Fruit fly (Drosophila melanogaster) whole organism, embryonic: ENCODE data around the gene CG7295.

Source experiments
- Asciz ChIP-seq: fragments of 200-800 bp; sonication (Bioruptor generic); optimal IDR thresholded peaks from 2 replicates; lab custom pipeline; 2017; ENCODE audit warnings: missing biosample characterization, mild to moderate bottlenecking, missing genetic modification characterization, missing genetic modification reagents
- CG1024 ChIP-seq: fragments of 200-800 bp; sonication (Bioruptor generic); IDR thresholded peaks from 2 replicates; pipeline ENCODE4 v1.3.6; 2022; ENCODE audit warnings: missing biosample characterization, missing genetic modification characterization
- CG10321 ChIP-seq: fragments of 200-800 bp; sonication (Bioruptor generic); IDR thresholded peaks from 2 replicates; pipeline ENCODE4 v1.3.6; 2022; ENCODE audit warnings: missing biosample characterization, missing genetic modification characterization
- CG11093 ChIP-seq: fragments of 200-800 bp; sonication (Bioruptor generic); IDR thresholded peaks from 3 replicates; pipeline ENCODE4 v1.3.6; 2022; ENCODE audit warnings: missing biosample characterization, missing genetic modification characterization
- CG14441 ChIP-seq: fragments of 200-800 bp; sonication (Bioruptor generic); IDR thresholded peaks from 2 replicates; pipeline ENCODE4 v1.3.6; 2022; ENCODE audit warnings: missing biosample characterization, missing genetic modification characterization
- CG15269 ChIP-seq: fragments of 200-800 bp; sonication (Bioruptor generic); optimal IDR thresholded peaks from 2 replicates; lab custom pipeline; 2018; ENCODE audit warnings: missing biosample characterization, mild to moderate bottlenecking, missing genetic modification characterization, moderate library complexity
- CG1647 ChIP-seq: fragments of 200-800 bp; sonication (Bioruptor generic); optimal IDR thresholded peaks from 3 replicates; lab custom pipeline; 2016; ENCODE audit warnings: missing biosample characterization, missing genetic modification characterization
- CG16815 ChIP-seq: fragments of 200-800 bp; sonication (Bioruptor generic); optimal IDR thresholded peaks from 3 replicates; lab custom pipeline; 2017; ENCODE audit warnings: missing biosample characterization, mild to moderate bottlenecking, missing genetic modification characterization
- CG17359 ChIP-seq: fragments of 200-800 bp; sonication (Bioruptor generic); optimal IDR thresholded peaks from 3 replicates; lab custom pipeline; 2018; ENCODE audit warnings: missing biosample characterization, mild to moderate bottlenecking, missing genetic modification characterization, moderate library complexity
- CG17829 ChIP-seq: fragments of 200-800 bp; optimal IDR thresholded peaks from 2 replicates; lab custom pipeline; 2019; ENCODE audit warnings: missing biosample characterization, mild to moderate bottlenecking, missing genetic modification characterization, moderate library complexity
- CG2875 ChIP-seq: fragments of 200-800 bp; sonication (Bioruptor generic); optimal IDR thresholded peaks from 2 replicates; lab custom pipeline; 2017; ENCODE audit warnings: missing biosample characterization, mild to moderate bottlenecking, missing genetic modification characterization, missing genetic modification reagents
- CG3065 ChIP-seq: fragments of 200-800 bp; sonication (Bioruptor generic); optimal IDR thresholded peaks from 2 replicates; lab custom pipeline; 2016; ENCODE audit warnings: missing biosample characterization, missing genetic modification characterization
- CG31224 ChIP-seq: fragments of 200-800 bp; sonication (Bioruptor generic); IDR thresholded peaks from 2 replicates; pipeline ENCODE4 v1.3.6; 2022; ENCODE audit warnings: missing biosample characterization, missing genetic modification characterization
- CG43689 ChIP-seq: fragments of 200-800 bp; sonication (Bioruptor generic); IDR thresholded peaks from 2 replicates; pipeline ENCODE4 v1.3.6; 2022; ENCODE audit warnings: missing biosample characterization, missing genetic modification characterization
- CG4854 ChIP-seq: fragments of 200-800 bp; sonication (Bioruptor generic); optimal IDR thresholded peaks from 2 replicates; lab custom pipeline; 2016; ENCODE audit warnings: missing biosample characterization, missing genetic modification characterization, inconsistent platforms
- CG6175 ChIP-seq: fragments of 200-800 bp; sonication (Bioruptor generic); IDR thresholded peaks from 3 replicates; pipeline ENCODE4 v1.3.6; 2022; ENCODE audit warnings: missing biosample characterization, missing genetic modification characterization
- CG6654 ChIP-seq: fragments of 200-800 bp; sonication (Bioruptor generic); optimal IDR thresholded peaks from 2 replicates; lab custom pipeline; 2017; ENCODE audit warnings: missing biosample characterization, mild to moderate bottlenecking, missing genetic modification characterization
- CG6689 ChIP-seq: fragments of 200-800 bp; sonication (Bioruptor generic); IDR thresholded peaks from 2 replicates; pipeline ENCODE4 v1.3.6; 2022; ENCODE audit warnings: missing biosample characterization, missing genetic modification characterization
- CG7357 ChIP-seq: fragments of 200-800 bp; sonication (Bioruptor generic); IDR thresholded peaks from 3 replicates; pipeline ENCODE4 v1.3.6; 2022; ENCODE audit warnings: missing biosample characterization, missing genetic modification characterization
- CG7556 ChIP-seq: fragments of 200-800 bp; sonication (Bioruptor generic); optimal IDR thresholded peaks from 2 replicates; lab custom pipeline; 2017; ENCODE audit warnings: missing biosample characterization, mild to moderate bottlenecking, missing genetic modification characterization
- CG8388 ChIP-seq: fragments of 200-800 bp; sonication (Bioruptor generic); optimal IDR thresholded peaks from 2 replicates; lab custom pipeline; 2019; ENCODE audit warnings: missing biosample characterization, mild to moderate bottlenecking, missing genetic modification characterization, moderate library complexity
- CG9437 ChIP-seq: fragments of 200-800 bp; sonication (Bioruptor generic); optimal IDR thresholded peaks from 2 replicates; lab custom pipeline; 2018; ENCODE audit warnings: missing biosample characterization, mild to moderate bottlenecking, missing genetic modification characterization
- Chrac-16 ChIP-seq: fragments of 200-800 bp; sonication (Bioruptor generic); optimal IDR thresholded peaks from 3 replicates; lab custom pipeline; 2016; ENCODE audit warnings: missing biosample characterization, missing genetic modification characterization
- Doc3 ChIP-seq: fragments of 200-800 bp; sonication (Bioruptor generic); IDR thresholded peaks from 3 replicates; pipeline ENCODE4 v1.3.6; 2022; ENCODE audit warnings: missing biosample characterization, missing genetic modification characterization; ENCODE audit not compliant: partially characterized antibody
- E2f1 ChIP-seq: fragments of 200-800 bp; sonication (Bioruptor generic); IDR thresholded peaks from 2 replicates; pipeline ENCODE4 v1.3.6; 2022; ENCODE audit warnings: missing biosample characterization, missing genetic modification characterization
- Ets65A ChIP-seq: fragments of 200-800 bp; sonication (Bioruptor generic); peaks from one replicate; lab custom pipeline; 2016; ENCODE audit warnings: missing biosample characterization, missing genetic modification characterization
- H15 ChIP-seq: fragments of 200-800 bp; sonication (Bioruptor generic); IDR thresholded peaks from 3 replicates; pipeline ENCODE4 v1.3.6; 2022; ENCODE audit warnings: missing biosample characterization, missing genetic modification characterization
- HLH3B ChIP-seq: fragments of 200-800 bp; sonication (Bioruptor generic); IDR thresholded peaks from 2 replicates; pipeline ENCODE4 v1.3.6; 2022; ENCODE audit warnings: missing biosample characterization, missing genetic modification characterization
- Hr39 ChIP-seq: fragments of >200 bp; optimal IDR thresholded peaks from 2 replicates; lab custom pipeline; 2017
- NK7.1 ChIP-seq: fragments of 200-800 bp; sonication (Bioruptor generic); optimal IDR thresholded peaks from 3 replicates; lab custom pipeline; 2016; ENCODE audit warnings: missing biosample characterization, missing genetic modification characterization
- Ravus ChIP-seq: fragments of 200-800 bp; sonication (Bioruptor generic); IDR thresholded peaks from 2 replicates; pipeline ENCODE4 v1.3.6; 2022; ENCODE audit warnings: missing biosample characterization, missing genetic modification characterization
- Six4 ChIP-seq: fragments of 200-800 bp; sonication (Bioruptor generic); optimal IDR thresholded peaks from 2 replicates; lab custom pipeline; 2016; ENCODE audit warnings: missing biosample characterization, missing genetic modification characterization
- Sox102F ChIP-seq: fragments of 200-800 bp; sonication (Bioruptor generic); optimal IDR thresholded peaks from 2 replicates; lab custom pipeline; 2018; ENCODE audit warnings: missing biosample characterization, mild to moderate bottlenecking, missing genetic modification characterization, moderate library complexity
- Spps ChIP-seq: fragments of 200-800 bp; sonication (Bioruptor generic); optimal IDR thresholded peaks from 2 replicates; lab custom pipeline; 2018; ENCODE audit warnings: missing biosample characterization, mild to moderate bottlenecking, missing genetic modification characterization
- Sry-β ChIP-seq: fragments of 200-800 bp; sonication (Bioruptor generic); optimal IDR thresholded peaks from 2 replicates; lab custom pipeline; 2018; ENCODE audit warnings: missing biosample characterization, mild to moderate bottlenecking, missing genetic modification characterization, moderate library complexity
- Taf1 ChIP-seq: fragments of 200-800 bp; sonication (Bioruptor generic); IDR thresholded peaks from 2 replicates; pipeline ENCODE4 v1.3.6; 2022; ENCODE audit warnings: missing biosample characterization, missing genetic modification characterization
- al ChIP-seq: fragments of 200-800 bp; sonication (Bioruptor generic); IDR thresholded peaks from 2 replicates; pipeline ENCODE4 v1.3.6; 2022; ENCODE audit warnings: missing biosample characterization, missing genetic modification characterization
- az2 ChIP-seq: fragments of 200-800 bp; sonication (Bioruptor generic); optimal IDR thresholded peaks from 3 replicates; lab custom pipeline; 2016; ENCODE audit warnings: missing biosample characterization, missing genetic modification characterization
- dati ChIP-seq: fragments of 200-800 bp; sonication (Bioruptor generic); IDR thresholded peaks from 2 replicates; pipeline ENCODE4 v1.3.6; 2022; ENCODE audit warnings: missing biosample characterization, missing genetic modification characterization
- dmrt99B ChIP-seq: fragments of 200-800 bp; sonication (Bioruptor generic); optimal IDR thresholded peaks from 2 replicates; lab custom pipeline; 2018; ENCODE audit warnings: missing biosample characterization, mild to moderate bottlenecking, missing genetic modification characterization, moderate library complexity
- dysf ChIP-seq: fragments of 200-800 bp; sonication (Bioruptor generic); IDR thresholded peaks from 3 replicates; pipeline ENCODE4 v1.3.6; 2022; ENCODE audit warnings: missing biosample characterization, missing genetic modification characterization
- ewg ChIP-seq: fragments of 200-800 bp; sonication (Bioruptor generic); optimal IDR thresholded peaks from 3 replicates; lab custom pipeline; 2017; ENCODE audit warnings: mild to moderate bottlenecking, missing biosample characterization, missing genetic modification reagents, missing genetic modification characterization
- gce ChIP-seq: fragments of 200-800 bp; sonication (Bioruptor generic); IDR thresholded peaks from 3 replicates; pipeline ENCODE4 v1.3.6; 2022; ENCODE audit warnings: missing biosample characterization, missing genetic modification characterization
- gem ChIP-seq: fragments of 200-800 bp; sonication (Bioruptor generic); optimal IDR thresholded peaks from 2 replicates; lab custom pipeline; 2019; ENCODE audit warnings: missing biosample characterization, mild to moderate bottlenecking, missing genetic modification characterization, moderate library complexity
- grn ChIP-seq: fragments of 200-800 bp; sonication (Bioruptor generic); optimal IDR thresholded peaks from 3 replicates; lab custom pipeline; 2017; ENCODE audit warnings: missing biosample characterization, missing genetic modification characterization
- hkb ChIP-seq, 2 experiments: fragments of 200-800 bp in 1 of 2; fragments of >200 bp in 1 of 2; sonication (Bioruptor generic) in 1 of 2; IDR thresholded peaks in 1 of 2; optimal IDR thresholded peaks in 1 of 2; 2 replicates each; pipeline versions ENCODE4 v1.3.6 to Lab custom; 2017 to 2022; ENCODE audit warnings: missing biosample characterization in 1 of 2, missing genetic modification characterization in 1 of 2
- kay ChIP-seq: fragments of 200-800 bp; sonication (Bioruptor generic); optimal IDR thresholded peaks from 2 replicates; lab custom pipeline; 2016; ENCODE audit warnings: missing biosample characterization, missing genetic modification characterization
- nom ChIP-seq: fragments of 200-800 bp; sonication (Bioruptor generic); optimal IDR thresholded peaks from 2 replicates; lab custom pipeline; 2017; ENCODE audit warnings: missing biosample characterization, missing genetic modification characterization, mild to moderate bottlenecking, moderate library complexity, missing genetic modification reagents
- slbo ChIP-seq: fragments of 200-800 bp; sonication (Bioruptor generic); IDR thresholded peaks from 2 replicates; pipeline ENCODE4 v1.3.6; 2022; ENCODE audit warnings: missing biosample characterization, missing genetic modification characterization
- wor ChIP-seq: fragments of 200-800 bp; sonication (Bioruptor generic); IDR thresholded peaks from 2 replicates; pipeline ENCODE4 v1.3.6; 2022; ENCODE audit warnings: missing biosample characterization, missing genetic modification characterization

Gene CG7295

dm6 chr2L:1837717-1838368, 31.8 kb upstream of the CG7295 start (continued):
- no peak for TF ChIP-seq CG11093 (GFP tag; lab: Robert Waterston, UW)
- no peak for TF ChIP-seq nom (GFP tag; lab: Kevin White, UChicago)
- no peak for TF ChIP-seq wor (GFP tag; lab: Robert Waterston, UW)
- TF ChIP-seq CG6175 = no peak
- TF ChIP-seq Taf1 = peak; percentile 17; the same call in 1 of the 2 replicates
- 0 out of 2 replicates have a peak, but pooled peaks have one; percentile 31 for TF ChIP-seq CG1024 (GFP tag; lab: Robert Waterston, UW)
- TF ChIP-seq az2 (GFP tag; lab: Kevin White, UChicago) = peak; percentile 27
- TF ChIP-seq Ravus (GFP tag; lab: Robert Waterston, UW) = no peak
- peak; percentile 0 for TF ChIP-seq ewg (GFP tag; lab: Kevin White, UChicago)
- TF ChIP-seq al (GFP tag; lab: Robert Waterston, UW) = no peak
- no peak for TF ChIP-seq CG4854 (GFP tag; lab: Kevin White, UChicago)
- TF ChIP-seq CG6689 (GFP tag; lab: Robert Waterston, UW) = no peak
- no peak for TF ChIP-seq Spps (tag; lab: Kevin White, UChicago)
- no peak for TF ChIP-seq CG17829 (tag; lab: Kevin White, UChicago)
- no peak for TF ChIP-seq NK7.1 (GFP tag; lab: Kevin White, UChicago)
- TF ChIP-seq CG7556 (GFP tag; lab: Kevin White, UChicago) = peak; percentile 41
- TF ChIP-seq CG43689 (GFP tag; lab: Robert Waterston, UW) = no peak
- no peak; the same call in 1 of the 2 replicates for TF ChIP-seq E2f1 (GFP tag; lab: Robert Waterston, UW)
- no peak for TF ChIP-seq CG10321
- no peak for TF ChIP-seq Hr39 (lab: Kevin White, UChicago)

dm6 chr2L:1839019-1839418, 30.6 kb upstream of the CG7295 start:
- TF ChIP-seq Ets65A (GFP tag; lab: Kevin White, UChicago) (peak; percentile 88), gem (tag; lab: Kevin White, UChicago) (peak; percentile 12), Doc3 (GFP tag; lab: Robert Waterston, UW) (no peak), grn (GFP tag; lab: Kevin White, UChicago) (no peak), hkb (optimal IDR thresholded peaks at IDR 0.05; lab: Kevin White, UChicago) (no peak), hkb (GFP tag; IDR thresholded peaks at IDR 0.05; lab: Robert Waterston, UW) (0 out of 2 replicates have a peak, but pooled peaks have one; percentile 12), CG8388 (GFP tag; lab: Kevin White, UChicago) (no peak), CG14441 (GFP tag; lab: Robert Waterston, UW) (peak; percentile 47; the same call in 1 of the 2 replicates), dmrt99B (tag; lab: Kevin White, UChicago) (peak; percentile 0), CG9437 (GFP tag; lab: Kevin White, UChicago) (no peak), Six4 (GFP tag; lab: Kevin White, UChicago) (no peak), CG17359 (peak; percentile 10), CG3065 (no peak), kay (no peak), CG7357 (GFP tag; lab: Robert Waterston, UW) (0 out of 3 replicates have a peak, but pooled peaks have one; percentile 12), CG31224 (GFP tag; lab: Robert Waterston, UW) (no peak), Sry-β (GFP tag; lab: Kevin White, UChicago) (no peak), HLH3B (GFP tag; lab: Robert Waterston, UW) (peak; percentile 18; the same call in 1 of the 2 replicates), CG16815 (GFP tag; lab: Kevin White, UChicago) (no peak), al (GFP tag; lab: Robert Waterston, UW) (no peak), dysf (GFP tag; lab: Robert Waterston, UW) (0 out of 3 replicates have a peak, but pooled peaks have one; percentile 21), Asciz (GFP tag; lab: Kevin White, UChicago) (no peak), slbo (GFP tag; lab: Robert Waterston, UW) (peak; percentile 51), Chrac-16 (no peak), CG2875 (GFP tag; lab: Kevin White, UChicago) (no peak), CG6654 (GFP tag; lab: Kevin White, UChicago) (no peak), dati (GFP tag; lab: Robert Waterston, UW) (no peak), CG15269 (tag; lab: Kevin White, UChicago) (peak; percentile 9), gce (GFP tag; lab: Robert Waterston, UW) (no peak), H15 (GFP tag; lab: Robert Waterston, UW) (0 out of 3 replicates have a peak, but pooled peaks have one; percentile 14), Sox102F (GFP tag; lab: Kevin White, UChicago) (peak; percentile 22), CG1647 (no peak)
